Fruit fly (Drosophila melanogaster): ENCODE data around the gene Sap47.

dm6 chr3R:15921747-15922146 is 13.2 kb upstream of the Sap47 start:
- no peak for TF ChIP-seq psq (optimal IDR thresholded peaks at IDR 0.05)
- no peak for TF ChIP-seq Dll (optimal IDR thresholded peaks at IDR 0.05)
- no peak for TF ChIP-seq EcR (GFP tag; optimal IDR thresholded peaks at IDR 0.05)
